Fruit fly (Drosophila melanogaster): Measurements from ENCODE around the gene CG12170.
A peak's percentile ranks its signal among the peaks of the same experiment; 100 is the strongest.

The CG12170 gene

dm6 chr3R:5672658-5673217 is 35.7 kb downstream of the CG12170 start (continued):
- TF ChIP-seq scrt (GFP tag; optimal IDR thresholded peaks at IDR 0.05) (no peak), CG9876 (GFP tag; optimal IDR thresholded peaks at IDR 0.05) (peak; percentile 45), GATAe (GFP tag; conservative IDR thresholded peaks at IDR 0.05) (no peak), tna (GFP tag; IDR thresholded peaks at IDR 0.05; ENCODE audit: partially characterized antibody) (no peak), CG10979 (tag; optimal IDR thresholded peaks at IDR 0.05) (peak; percentile 42), mam (GFP tag; optimal IDR thresholded peaks at IDR 0.05) (peak; percentile 28), Camta (GFP tag; optimal IDR thresholded peaks at IDR 0.05) (peak; percentile 49), bigmax (GFP tag; optimal IDR thresholded peaks at IDR 0.05) (peak; percentile 70), tap (tag; optimal IDR thresholded peaks at IDR 0.05) (peak; percentile 64), CG1832 (GFP tag; optimal IDR thresholded peaks at IDR 0.05) (no peak), usp (GFP tag; optimal IDR thresholded peaks at IDR 0.05) (no peak), exex (tag; optimal IDR thresholded peaks at IDR 0.05) (peak; percentile 78), Rx (GFP tag; IDR thresholded peaks at IDR 0.05) (peak; percentile 38; the same call in 1 of the 2 replicates), CG4820 (GFP tag; optimal IDR thresholded peaks at IDR 0.05) (peak; percentile 22), CG13123 (GFP tag; optimal IDR thresholded peaks at IDR 0.05) (peak; percentile 71), Lpt (GFP tag; optimal IDR thresholded peaks at IDR 0.05) (no peak), Myb (GFP tag; optimal IDR thresholded peaks at IDR 0.05) (peak; percentile 19), CG7745 (tag; optimal IDR thresholded peaks at IDR 0.05) (peak; percentile 85), CG13424 (tag; optimal IDR thresholded peaks at IDR 0.05) (peak; percentile 70), CG6813 (GFP tag; optimal IDR thresholded peaks at IDR 0.05) (peak; percentile 97), CG10274 (GFP tag; optimal IDR thresholded peaks at IDR 0.05) (peak; percentile 48), twi (tag; optimal IDR thresholded peaks at IDR 0.05) (peak; percentile 44), CG8944 (GFP tag; optimal IDR thresholded peaks at IDR 0.05) (peak; percentile 31), CG1024 (GFP tag; IDR thresholded peaks at IDR 0.05) (peak; percentile 52; the same call in 1 of the 2 replicates), Max (GFP tag; optimal IDR thresholded peaks at IDR 0.05) (peak; percentile 78), nau (GFP tag; optimal IDR thresholded peaks at IDR 0.05) (no peak), danr (GFP tag; IDR thresholded peaks at IDR 0.05) (no peak), dm (GFP tag; optimal IDR thresholded peaks at IDR 0.05) (peak; percentile 81), CG7839 (tag; optimal IDR thresholded peaks at IDR 0.05) (no peak), pnt (GFP tag; optimal IDR thresholded peaks at IDR 0.05) (peak; percentile 18), CG3838 (GFP tag; optimal IDR thresholded peaks at IDR 0.05) (peak; percentile 27), rib (GFP tag; IDR thresholded peaks at IDR 0.05) (peak; percentile 71), CG11093 (GFP tag; IDR thresholded peaks at IDR 0.05) (peak; percentile 36; the same call in 1 of the 3 replicates), Antp (GFP tag; optimal IDR thresholded peaks at IDR 0.05) (peak; percentile 41), CG4730 (GFP tag; IDR thresholded peaks at IDR 0.05) (peak; percentile 16; the same call in 1 of the 2 replicates)

- peak; percentile 64 for TF ChIP-seq sens (GFP tag)
- TF ChIP-seq dmrt11E (tag; optimal IDR thresholded peaks at IDR 0.05) = peak; percentile 7
- no peak for TF ChIP-seq Myb (GFP tag; optimal IDR thresholded peaks at IDR 0.05)
- TF ChIP-seq slp2 (GFP tag; optimal IDR thresholded peaks at IDR 0.05) = no peak
- TF ChIP-seq phol (tag; optimal IDR thresholded peaks at IDR 0.05) = peak; percentile 38
- peak; percentile 44 for TF ChIP-seq zf30C (GFP tag; optimal IDR thresholded peaks at IDR 0.05)
- TF ChIP-seq Bgb (GFP tag; IDR thresholded peaks at IDR 0.05; ENCODE audit: partially characterized antibody) = no peak
- TF ChIP-seq CG6254 (GFP tag; optimal IDR thresholded peaks at IDR 0.05) = no peak
- TF ChIP-seq Optix (GFP tag; IDR thresholded peaks at IDR 0.05) = no peak
- no peak for TF ChIP-seq pum (GFP tag; optimal IDR thresholded peaks at IDR 0.05)
- TF ChIP-seq aop (GFP tag; IDR thresholded peaks at IDR 0.05) = no peak
- TF ChIP-seq CG10462 (GFP tag; optimal IDR thresholded peaks at IDR 0.05) = no peak
- no peak for TF ChIP-seq CG3065 (GFP tag; optimal IDR thresholded peaks at IDR 0.05)
- no peak for TF ChIP-seq pita (GFP tag; optimal IDR thresholded peaks at IDR 0.05)
- no peak for TF ChIP-seq TFAM (GFP tag; optimal IDR thresholded peaks at IDR 0.05)
- TF ChIP-seq bigmax (GFP tag; optimal IDR thresholded peaks at IDR 0.05) = no peak
- TF ChIP-seq cg (GFP tag; optimal IDR thresholded peaks at IDR 0.05) = no peak
- no peak for TF ChIP-seq ara (GFP tag; IDR thresholded peaks at IDR 0.05)
- no peak for TF ChIP-seq Awh (GFP tag; IDR thresholded peaks at IDR 0.05)
- peak; percentile 5 for TF ChIP-seq CG2712 (tag; optimal IDR thresholded peaks at IDR 0.05)
Measured at dm6 chr3R:5682238-5682637, 45.2 kb downstream of the CG12170 start.
